Fruit fly (Drosophila melanogaster) whole organism, embryonic: ENCODE data around the gene CG32147.
A peak's percentile ranks its signal among the peaks of the same experiment; 100 is the strongest.

Experiments used
- Bgb ChIP-seq: fragments of 200-800 bp; sonication (Bioruptor generic); IDR thresholded peaks from 2 replicates; pipeline ENCODE4 v1.3.6; 2022; ENCODE audit warnings: missing biosample characterization, missing genetic modification characterization; ENCODE audit not compliant: partially characterized antibody
- Blimp-1 ChIP-seq: fragments of 200-800 bp; sonication (Bioruptor generic); optimal IDR thresholded peaks from 3 replicates; lab custom pipeline; 2018; ENCODE audit warnings: missing biosample characterization, missing genetic modification characterization, mild to moderate bottlenecking, moderate library complexity, missing genetic modification reagents
- CG10543 ChIP-seq: fragments of 200-800 bp; sonication (Bioruptor generic); optimal IDR thresholded peaks from 3 replicates; lab custom pipeline; 2017; ENCODE audit warnings: missing biosample characterization, mild to moderate bottlenecking, missing genetic modification characterization, moderate library complexity
- CG11504 ChIP-seq: fragments of 200-800 bp; sonication (Bioruptor generic); optimal IDR thresholded peaks from 3 replicates; lab custom pipeline; 2019; ENCODE audit warnings: missing biosample characterization, mild to moderate bottlenecking, missing genetic modification characterization, moderate library complexity
- CG11723 ChIP-seq: fragments of 200-800 bp; sonication (Bioruptor generic); optimal IDR thresholded peaks from 2 replicates; lab custom pipeline; 2017; ENCODE audit warnings: missing biosample characterization, mild to moderate bottlenecking, missing genetic modification characterization
- CG12104 ChIP-seq: fragments of 200-800 bp; sonication (Bioruptor generic); optimal IDR thresholded peaks from 3 replicates; lab custom pipeline; 2016; ENCODE audit warnings: missing biosample characterization, missing genetic modification characterization
- CG12236 ChIP-seq: fragments of 200-800 bp; sonication (Bioruptor generic); optimal IDR thresholded peaks from 2 replicates; lab custom pipeline; 2016; ENCODE audit warnings: missing biosample characterization, missing genetic modification characterization
- CG13123 ChIP-seq: fragments of 200-800 bp; sonication (Bioruptor generic); optimal IDR thresholded peaks from 2 replicates; lab custom pipeline; 2016; ENCODE audit warnings: missing biosample characterization, missing genetic modification characterization
- CG13424 ChIP-seq: fragments of 200-800 bp; sonication (Bioruptor generic); optimal IDR thresholded peaks from 2 replicates; lab custom pipeline; 2019; ENCODE audit warnings: missing biosample characterization, mild to moderate bottlenecking, missing genetic modification characterization, moderate library complexity
- CG15011 ChIP-seq: fragments of 200-800 bp; sonication (Bioruptor generic); optimal IDR thresholded peaks from 3 replicates; lab custom pipeline; 2018; ENCODE audit warnings: missing biosample characterization, mild to moderate bottlenecking, missing genetic modification characterization
- CG1602 ChIP-seq: fragments of 200-800 bp; sonication (Bioruptor generic); optimal IDR thresholded peaks from 3 replicates; lab custom pipeline; 2016; ENCODE audit warnings: missing biosample characterization, missing genetic modification characterization
- CG17186 ChIP-seq: fragments of 200-800 bp; sonication (Bioruptor generic); optimal IDR thresholded peaks from 3 replicates; lab custom pipeline; 2017; ENCODE audit warnings: missing biosample characterization, missing genetic modification reagents, missing genetic modification characterization
- CG2116 ChIP-seq: fragments of 200-800 bp; sonication (Bioruptor generic); optimal IDR thresholded peaks from 3 replicates; lab custom pipeline; 2018; ENCODE audit warnings: missing biosample characterization, mild to moderate bottlenecking, missing genetic modification characterization
- CG2678 ChIP-seq: fragments of 200-800 bp; sonication (Bioruptor generic); optimal IDR thresholded peaks from 3 replicates; lab custom pipeline; 2019; ENCODE audit warnings: missing biosample characterization, mild to moderate bottlenecking, missing genetic modification characterization, moderate library complexity
- CG34376 ChIP-seq: fragments of 200-800 bp; sonication (Bioruptor generic); optimal IDR thresholded peaks from 2 replicates; lab custom pipeline; 2018; ENCODE audit warnings: missing biosample characterization, mild to moderate bottlenecking, missing genetic modification characterization
- CG34422 ChIP-seq: fragments of 200-800 bp; sonication (Bioruptor generic); IDR thresholded peaks from 3 replicates; pipeline ENCODE4 v1.3.6; 2022; ENCODE audit warnings: missing biosample characterization, missing genetic modification characterization
- CG4424 ChIP-seq: fragments of 200-800 bp; sonication (Bioruptor generic); optimal IDR thresholded peaks from 3 replicates; lab custom pipeline; 2016; ENCODE audit warnings: missing biosample characterization, missing genetic modification characterization
- CG6689 ChIP-seq: fragments of 200-800 bp; sonication (Bioruptor generic); IDR thresholded peaks from 2 replicates; pipeline ENCODE4 v1.3.6; 2022; ENCODE audit warnings: missing biosample characterization, missing genetic modification characterization
- CG8089 ChIP-seq: fragments of 200-800 bp; sonication (Bioruptor generic); optimal IDR thresholded peaks from 3 replicates; lab custom pipeline; 2016; ENCODE audit warnings: missing biosample characterization, missing genetic modification characterization
- CoRest ChIP-seq: fragments of 200-800 bp; sonication (Bioruptor generic); optimal IDR thresholded peaks from 3 replicates; lab custom pipeline; 2018; ENCODE audit warnings: missing biosample characterization, mild to moderate bottlenecking, missing genetic modification characterization, moderate library complexity
- Hmr ChIP-seq: fragments of 200-800 bp; sonication (Bioruptor generic); optimal IDR thresholded peaks from 3 replicates; lab custom pipeline; 2017; ENCODE audit warnings: mild to moderate bottlenecking, missing biosample characterization, missing genetic modification reagents, missing genetic modification characterization
- Hsf ChIP-seq: fragments of 200-800 bp; sonication (Bioruptor generic); optimal IDR thresholded peaks from 3 replicates; lab custom pipeline; 2016; ENCODE audit warnings: missing biosample characterization, missing genetic modification characterization
- Jarid2 ChIP-seq: fragments of 200-800 bp; sonication (Bioruptor generic); optimal IDR thresholded peaks from 3 replicates; lab custom pipeline; 2017; ENCODE audit warnings: mild to moderate bottlenecking, missing biosample characterization, missing genetic modification reagents, missing genetic modification characterization
- MBD-R2 ChIP-seq: fragments of 200-800 bp; sonication (Bioruptor generic); IDR thresholded peaks from 2 replicates; pipeline ENCODE4 v1.3.6; 2022; ENCODE audit warnings: missing biosample characterization, missing genetic modification characterization
- Meics ChIP-seq: fragments of 200-800 bp; sonication (Bioruptor generic); optimal IDR thresholded peaks from 2 replicates; lab custom pipeline; 2017; ENCODE audit warnings: missing biosample characterization, mild to moderate bottlenecking, missing genetic modification characterization
- NfI ChIP-seq: fragments of 200-800 bp; sonication (Bioruptor generic); optimal IDR thresholded peaks from 3 replicates; lab custom pipeline; 2018; ENCODE audit warnings: missing biosample characterization, mild to moderate bottlenecking, missing genetic modification characterization, moderate library complexity
- Oli ChIP-seq: fragments of 200-800 bp; sonication (Bioruptor generic); optimal IDR thresholded peaks from 2 replicates; lab custom pipeline; 2018; ENCODE audit warnings: missing biosample characterization, mild to moderate bottlenecking, missing genetic modification characterization, moderate library complexity
- PHDP ChIP-seq: fragments of 200-800 bp; sonication (Bioruptor generic); optimal IDR thresholded peaks from 3 replicates; lab custom pipeline; 2018; ENCODE audit warnings: missing biosample characterization, mild to moderate bottlenecking, missing genetic modification characterization, moderate library complexity
- Vsx1 ChIP-seq: fragments of 200-800 bp; sonication (Bioruptor generic); optimal IDR thresholded peaks from 2 replicates; lab custom pipeline; 2017; ENCODE audit warnings: missing biosample characterization, mild to moderate bottlenecking, missing genetic modification characterization, missing genetic modification reagents
- ash1 ChIP-seq: fragments of 200-800 bp; sonication (Bioruptor generic); optimal IDR thresholded peaks from 2 replicates; lab custom pipeline; 2018; ENCODE audit warnings: missing biosample characterization, mild to moderate bottlenecking, missing genetic modification characterization
- ato ChIP-seq: fragments of 200-800 bp; sonication (Bioruptor generic); IDR thresholded peaks from 2 replicates; pipeline ENCODE4 v1.3.6; 2022; ENCODE audit warnings: missing biosample characterization, missing genetic modification characterization; ENCODE audit not compliant: partially characterized antibody
- chinmo ChIP-seq: fragments of 200-800 bp; sonication (Bioruptor generic); IDR thresholded peaks from 4 replicates; pipeline ENCODE4 v1.3.6; 2022; ENCODE audit warnings: missing biosample characterization, missing genetic modification characterization; ENCODE audit not compliant: partially characterized antibody
- dpn ChIP-seq, 2 experiments: fragments of 200-800 bp; sonication (Bioruptor generic); optimal IDR thresholded peaks; 3 replicates each; lab custom pipeline; 2016; ENCODE audit warnings: missing biosample characterization in 2 of 2, missing genetic modification characterization in 2 of 2
- eve ChIP-seq, 2 experiments: fragments of >200 bp; optimal IDR thresholded peaks; 2 replicates each; lab custom pipeline; 2017; ENCODE audit warnings: missing biosample characterization in 2 of 2, missing genetic modification characterization in 2 of 2
- grau ChIP-seq: fragments of 200-800 bp; optimal IDR thresholded peaks from 3 replicates; lab custom pipeline; 2019; ENCODE audit warnings: missing biosample characterization, mild to moderate bottlenecking, missing genetic modification characterization, moderate library complexity
- insv ChIP-seq, 2 experiments: fragments of 200-800 bp; sonication (Bioruptor generic); optimal IDR thresholded peaks; 3 replicates each; lab custom pipeline; 2016 to 2018; ENCODE audit warnings: missing biosample characterization in 2 of 2, missing genetic modification characterization in 2 of 2
- inv ChIP-seq: fragments of 200-800 bp; sonication (Bioruptor generic); IDR thresholded peaks from 2 replicates; pipeline ENCODE4 v1.3.6; 2022; ENCODE audit warnings: missing biosample characterization, missing genetic modification characterization; ENCODE audit not compliant: partially characterized antibody
- jing ChIP-seq: fragments of 200-800 bp; sonication (Bioruptor generic); optimal IDR thresholded peaks from 2 replicates; lab custom pipeline; 2018; ENCODE audit warnings: missing biosample characterization, mild to moderate bottlenecking, missing genetic modification characterization
- lab ChIP-seq: fragments of 200-800 bp; sonication (Bioruptor generic); optimal IDR thresholded peaks from 3 replicates; lab custom pipeline; 2017; ENCODE audit warnings: missing biosample characterization, missing genetic modification characterization, mild to moderate bottlenecking, moderate library complexity, missing genetic modification reagents
- phol ChIP-seq: fragments of 200-800 bp; sonication (Bioruptor generic); optimal IDR thresholded peaks from 3 replicates; lab custom pipeline; 2018; ENCODE audit warnings: missing biosample characterization, mild to moderate bottlenecking, missing genetic modification characterization, moderate library complexity
- schlank ChIP-seq: fragments of 200-800 bp; sonication (Bioruptor generic); optimal IDR thresholded peaks from 2 replicates; lab custom pipeline; 2018; ENCODE audit warnings: missing biosample characterization, mild to moderate bottlenecking, missing genetic modification characterization
- sens ChIP-seq: fragments of 200-800 bp; sonication (Bioruptor generic); peaks from one replicate; lab custom pipeline; 2016; ENCODE audit warnings: missing biosample characterization, missing genetic modification characterization
- sna ChIP-seq: fragments of 200-800 bp; sonication (Bioruptor generic); IDR thresholded peaks from 2 replicates; pipeline ENCODE4 v1.3.6; 2022; ENCODE audit warnings: missing biosample characterization, missing genetic modification characterization; ENCODE audit not compliant: partially characterized antibody
- stc ChIP-seq: fragments of 200-800 bp; sonication (Bioruptor generic); IDR thresholded peaks from 2 replicates; pipeline ENCODE4 v1.3.6; 2022; ENCODE audit warnings: missing biosample characterization, missing genetic modification characterization
- stwl ChIP-seq: fragments of 200-800 bp; sonication (Bioruptor generic); optimal IDR thresholded peaks from 3 replicates; lab custom pipeline; 2018; ENCODE audit warnings: missing biosample characterization, mild to moderate bottlenecking, missing genetic modification characterization, moderate library complexity
- sug ChIP-seq: fragments of 200-800 bp; optimal IDR thresholded peaks from 2 replicates; lab custom pipeline; 2019; ENCODE audit warnings: missing biosample characterization, mild to moderate bottlenecking, missing genetic modification characterization, moderate library complexity
- twi ChIP-seq: fragments of 200-800 bp; optimal IDR thresholded peaks from 2 replicates; lab custom pipeline; 2019; ENCODE audit warnings: missing biosample characterization, mild to moderate bottlenecking, missing genetic modification characterization, moderate library complexity
- usp ChIP-seq: fragments of >200 bp; optimal IDR thresholded peaks from 2 replicates; lab custom pipeline; 2017; ENCODE audit warnings: missing biosample characterization, missing genetic modification characterization

CG32147 gene

dm6 chr3L:15094589-15095288, 49.1 kb downstream of the CG32147 start, which contains the start of the genes sstn, Plp and GlyRS (continued):
- TF ChIP-seq schlank, result no peak
- TF ChIP-seq CG1602, result peak; percentile 26
- TF ChIP-seq ato, result 0 out of 2 replicates have a peak, but pooled peaks have one; percentile 20
- TF ChIP-seq PHDP (tag; lab: Kevin White, UChicago), result peak; percentile 10
- TF ChIP-seq eve (GFP tag; optimal IDR thresholded peaks at IDR 0.05; lab: Kevin White, UChicago), result no peak
- TF ChIP-seq CG2116 (GFP tag; lab: Kevin White, UChicago), result peak; percentile 58
- peak; percentile 47; the same call in 1 of the 2 replicates for TF ChIP-seq MBD-R2 (GFP tag; lab: Robert Waterston, UW)
- peak in 1 of 2 experiments; percentile 39 for TF ChIP-seq dpn (GFP tag; optimal IDR thresholded peaks at IDR 0.05; lab: Kevin White, UChicago)
- TF ChIP-seq phol (tag; lab: Kevin White, UChicago), result peak; percentile 61
- peak; percentile 55 for TF ChIP-seq Bgb (GFP tag; lab: Robert Waterston, UW)
- peak in 1 of 2 experiments; percentile 8 for TF ChIP-seq insv (GFP tag; optimal IDR thresholded peaks at IDR 0.05; lab: Kevin White, UChicago)
- TF ChIP-seq Hmr (GFP tag; lab: Kevin White, UChicago), result peak; percentile 41
- no peak for TF ChIP-seq ash1 (GFP tag; lab: Kevin White, UChicago)
- TF ChIP-seq NfI (GFP tag; lab: Kevin White, UChicago), result peak; percentile 57
- peak; percentile 57 for TF ChIP-seq sug
- peak; percentile 57 for TF ChIP-seq grau (tag; lab: Kevin White, UChicago)
- peak; percentile 67 for TF ChIP-seq CoRest (tag; lab: Kevin White, UChicago)
- no peak for TF ChIP-seq CG34376
- TF ChIP-seq CG15011 (GFP tag; lab: Kevin White, UChicago), result peak; percentile 10
- TF ChIP-seq sens (GFP tag; lab: Kevin White, UChicago), result peak; percentile 60
- peak; percentile 49 for TF ChIP-seq inv (GFP tag; lab: Robert Waterston, UW)
- TF ChIP-seq CG13424 (tag; lab: Kevin White, UChicago), result peak; percentile 32
- TF ChIP-seq twi (tag; lab: Kevin White, UChicago), result peak; percentile 26
- TF ChIP-seq CG12104 (GFP tag; lab: Kevin White, UChicago), result peak; percentile 39
- TF ChIP-seq CG12236 (GFP tag; lab: Kevin White, UChicago), result no peak
- TF ChIP-seq CG17186 (GFP tag; lab: Kevin White, UChicago), result no peak
- peak; percentile 75 for TF ChIP-seq CG11504 (tag; lab: Kevin White, UChicago)
- no peak for TF ChIP-seq stc (GFP tag; lab: Robert Waterston, UW)
- TF ChIP-seq usp, result no peak
- peak; percentile 83; the same call in 1 of the 4 replicates for TF ChIP-seq chinmo (GFP tag; lab: Robert Waterston, UW)
- TF ChIP-seq Meics (GFP tag; lab: Kevin White, UChicago), result peak; percentile 46
- TF ChIP-seq CG4424 (GFP tag; lab: Kevin White, UChicago), result peak; percentile 34
- peak; percentile 33 for TF ChIP-seq CG11723 (GFP tag; lab: Kevin White, UChicago)
- TF ChIP-seq Oli (tag; lab: Kevin White, UChicago), result peak; percentile 35
- peak; percentile 56 for TF ChIP-seq stwl (tag; lab: Kevin White, UChicago)
- peak; percentile 46 for TF ChIP-seq CG10543
- peak; percentile 39 for TF ChIP-seq sna (GFP tag; lab: Robert Waterston, UW)
- peak; percentile 40 for TF ChIP-seq Blimp-1 (GFP tag; lab: Kevin White, UChicago)
- TF ChIP-seq jing (GFP tag; lab: Kevin White, UChicago), result no peak
- TF ChIP-seq CG2678 (tag; lab: Kevin White, UChicago), result peak; percentile 61
- TF ChIP-seq CG6689 (GFP tag; lab: Robert Waterston, UW), result no peak
- peak; percentile 41; the same call in 1 of the 3 replicates for TF ChIP-seq CG34422 (GFP tag; lab: Robert Waterston, UW)
- peak; percentile 5 for TF ChIP-seq Hsf (GFP tag; lab: Kevin White, UChicago)
- TF ChIP-seq Jarid2 (GFP tag; lab: Kevin White, UChicago), result peak; percentile 61
- TF ChIP-seq CG8089, result no peak
- TF ChIP-seq CG13123 (GFP tag; lab: Kevin White, UChicago), result peak; percentile 22
- TF ChIP-seq Vsx1, result no peak
- TF ChIP-seq lab (GFP tag; lab: Kevin White, UChicago), result peak; percentile 66
